Worm (Caenorhabditis elegans): ENCODE results near the gene ZC513.3.

Gene ZC513.3

DNA sequence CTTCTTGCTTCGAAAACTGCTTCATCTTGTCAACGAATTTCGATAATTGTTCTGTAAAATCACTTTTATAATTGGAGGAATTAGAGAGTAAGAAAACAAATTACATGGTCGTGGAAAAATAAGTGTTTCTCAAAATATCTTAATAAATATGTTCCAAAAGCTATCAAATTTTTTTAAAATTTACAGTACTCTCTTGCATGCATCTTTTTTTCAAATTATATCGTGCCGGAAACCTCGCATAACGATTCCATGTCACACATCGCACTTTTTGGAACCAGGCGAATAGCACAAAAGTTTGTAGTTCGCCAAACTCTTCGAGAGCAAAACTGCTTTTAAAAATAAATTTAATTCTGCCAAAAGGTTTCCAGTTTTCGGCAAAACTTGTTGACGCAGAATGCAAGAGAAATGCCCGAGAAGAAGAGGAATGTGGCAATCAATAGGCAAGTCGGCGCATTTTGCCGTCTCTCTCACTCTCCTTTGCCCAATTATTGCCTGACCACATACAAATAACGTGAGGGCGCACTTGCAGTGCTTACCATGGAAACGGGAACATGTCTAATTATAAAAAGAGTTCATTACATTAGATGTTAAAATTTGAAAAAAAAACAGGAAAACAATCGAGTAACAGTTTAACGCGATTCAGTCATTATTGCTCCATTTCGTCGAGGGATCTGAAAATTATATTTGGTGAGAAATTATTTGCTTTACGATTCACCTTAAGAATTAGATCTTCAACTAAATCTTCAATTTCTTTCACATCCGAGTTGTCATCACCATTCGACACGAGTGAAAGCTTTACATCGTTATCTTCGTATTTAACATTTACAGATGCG is 39.1 kb upstream of the ZC513.3 start, which contains the start of gene Y97E10AR.3:
TSS of gene Y97E10AR.3 (minus strand) at position 51 of the 833 bp plus-strand sequence.
- TF ChIP-seq ceh-83 (GFP tag; optimal IDR thresholded peaks at IDR 0.05) (no peak), ces-1 (GFP tag; optimal IDR thresholded peaks at IDR 0.05) (peak; percentile 73), ceh-39 (tag; optimal IDR thresholded peaks at IDR 0.05) (no peak), sptf-1 (tag; optimal IDR thresholded peaks at IDR 0.05) (no peak), nhr-28 (tag; optimal IDR thresholded peaks at IDR 0.05) (no peak), M03D4.4 (tag; optimal IDR thresholded peaks at IDR 0.05) (no peak)

DNA sequence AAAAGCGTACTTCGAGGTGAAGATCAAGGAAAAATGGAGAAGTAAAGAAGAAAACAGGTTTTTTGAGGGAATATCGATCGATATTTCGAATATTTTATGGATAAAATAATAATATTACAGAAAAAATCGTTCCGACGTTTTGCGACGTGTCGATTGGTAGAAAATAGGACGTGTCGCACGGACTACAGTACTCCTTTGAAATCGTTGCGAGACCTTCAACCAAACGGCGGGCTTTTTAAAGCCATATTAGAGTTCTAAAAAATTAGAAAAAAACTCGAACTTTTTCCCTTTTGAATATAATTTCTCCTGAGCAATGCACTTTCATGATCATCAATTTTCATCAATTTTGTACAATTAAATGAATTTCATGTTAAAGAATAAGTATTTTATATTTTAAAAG is 36.7 kb upstream of the ZC513.3 start, which contains the start of gene Y97E10AR.4:
TSS of gene Y97E10AR.4 (minus strand) at position 131 of the 400 bp plus-strand sequence.
- TF ChIP-seq bed-3 (GFP tag; optimal IDR thresholded peaks at IDR 0.05), result no peak
- no peak for TF ChIP-seq ham-2 (GFP tag; optimal IDR thresholded peaks at IDR 0.05)
- TF ChIP-seq mep-1 (tag; optimal IDR thresholded peaks at IDR 0.05), result no peak
- TF ChIP-seq snpc-4 (tag; optimal IDR thresholded peaks at IDR 0.05), result no peak
- TF ChIP-seq M03D4.4 (tag; optimal IDR thresholded peaks at IDR 0.05), result no peak
- no peak for TF ChIP-seq unc-39 (tag; optimal IDR thresholded peaks at IDR 0.05)
- no peak for TF ChIP-seq mab-5 (tag; optimal IDR thresholded peaks at IDR 0.05)
- no peak for TF ChIP-seq elt-1 (tag; optimal IDR thresholded peaks at IDR 0.05; ENCODE audit: borderline replicate concordance, insufficient read depth)
- TF ChIP-seq nhr-2 (tag; optimal IDR thresholded peaks at IDR 0.05), result no peak
- TF ChIP-seq ztf-11 (tag; optimal IDR thresholded peaks at IDR 0.05), result no peak
- TF ChIP-seq sem-2 (GFP tag; optimal IDR thresholded peaks at IDR 0.05), result no peak

- TF ChIP-seq bed-3 (GFP tag; optimal IDR thresholded peaks at IDR 0.05) (no peak), ces-1 (GFP tag; optimal IDR thresholded peaks at IDR 0.05) (no peak), ceh-39 (tag; optimal IDR thresholded peaks at IDR 0.05) (no peak)
These were observed 36.0 kb upstream of the ZC513.3 start, which contains the start of gene lmtr-2 for ce11 chrV:8010846-8011245. Gene lmtr-2 (minus strand): TSS chrV:8011106.

DNA sequence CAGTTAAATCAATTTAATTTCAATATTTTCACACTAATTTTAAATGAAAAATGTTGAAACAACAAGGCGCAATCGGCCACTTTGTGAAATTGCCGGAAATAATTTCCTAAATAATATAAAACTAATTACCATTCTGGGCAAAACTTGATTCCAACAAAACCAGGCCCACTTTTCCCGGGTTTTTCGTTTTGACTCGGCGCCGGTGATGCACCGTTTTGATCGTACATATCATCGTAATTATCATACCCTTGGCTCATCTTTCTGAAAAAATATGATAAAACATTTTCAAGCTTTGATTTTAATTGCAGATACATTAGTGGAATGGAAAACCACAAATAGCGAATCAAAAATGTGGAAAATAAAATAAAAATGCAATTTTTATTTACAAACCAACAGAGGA is 34.8 kb upstream of the ZC513.3 start, which contains the start of gene rpb-9:
TSS of gene rpb-9 (minus strand) at position 314 of the 400 bp plus-strand sequence.
- TF ChIP-seq mls-2 (tag; optimal IDR thresholded peaks at IDR 0.05), result no peak
- no peak for TF ChIP-seq elt-1 (tag; optimal IDR thresholded peaks at IDR 0.05; ENCODE audit: borderline replicate concordance, insufficient read depth)
- no peak for TF ChIP-seq lin-13 (tag; optimal IDR thresholded peaks at IDR 0.05)
- TF ChIP-seq elt-3 (tag; optimal IDR thresholded peaks at IDR 0.05), result no peak
- TF ChIP-seq sem-2 (GFP tag; optimal IDR thresholded peaks at IDR 0.05), result no peak
- no peak for TF ChIP-seq lsy-2 (tag; optimal IDR thresholded peaks at IDR 0.05)
- no peak for TF ChIP-seq ham-2 (GFP tag; optimal IDR thresholded peaks at IDR 0.05)
- no peak for TF ChIP-seq blmp-1 (tag; optimal IDR thresholded peaks at IDR 0.05)
- TF ChIP-seq nhr-28 (tag; optimal IDR thresholded peaks at IDR 0.05), result no peak
- no peak for TF ChIP-seq mab-5 (tag; optimal IDR thresholded peaks at IDR 0.05)
- no peak for TF ChIP-seq flh-1 (GFP tag; optimal IDR thresholded peaks at IDR 0.05)

- TF ChIP-seq unc-120 (tag; optimal IDR thresholded peaks at IDR 0.05; ENCODE audit: poor library complexity, severe bottlenecking), result peak; percentile 28
- TF ChIP-seq ces-1 (GFP tag; optimal IDR thresholded peaks at IDR 0.05), result peak; percentile 47
- TF ChIP-seq pha-4 (tag; optimal IDR thresholded peaks at IDR 0.05), result no peak
- no peak for TF ChIP-seq drap-1 (GFP tag; optimal IDR thresholded peaks at IDR 0.05)
- no peak for TF ChIP-seq nhr-12 (tag; optimal IDR thresholded peaks at IDR 0.05)
- no peak for TF ChIP-seq cnd-1 (tag; optimal IDR thresholded peaks at IDR 0.05)
- no peak for TF ChIP-seq mab-5 (tag; optimal IDR thresholded peaks at IDR 0.05)
- TF ChIP-seq mep-1 (tag; optimal IDR thresholded peaks at IDR 0.05), result no peak
- no peak for TF ChIP-seq tbx-8 (GFP tag; optimal IDR thresholded peaks at IDR 0.05)
- no peak for TF ChIP-seq bed-3 (GFP tag; optimal IDR thresholded peaks at IDR 0.05)
- TF ChIP-seq ceh-43 (GFP tag; optimal IDR thresholded peaks at IDR 0.05), result no peak
- TF ChIP-seq mls-2 (tag; optimal IDR thresholded peaks at IDR 0.05), result no peak
- TF ChIP-seq ham-2 (GFP tag; optimal IDR thresholded peaks at IDR 0.05), result no peak
- no peak for TF ChIP-seq nhr-76 (tag; optimal IDR thresholded peaks at IDR 0.05)
These were observed 32.9 kb upstream of the ZC513.3 start, which contains the start of gene Y97E10AR.6 for ce11 chrV:8013901-8014388. Gene Y97E10AR.6 (minus strand): TSS chrV:8013951.

All from whole organism, mixed stage, embryonic.